Fruit fly (Drosophila melanogaster) whole organism, embryonic: Measurements from ENCODE around the gene Mrgn1.

Experiments used
- Adf1 ChIP-seq: fragments of 200-800 bp; sonication (Bioruptor generic); IDR thresholded peaks from 2 replicates; pipeline ENCODE4 v1.3.6; 2022; ENCODE audit warnings: missing biosample characterization, missing genetic modification characterization
- BtbVII ChIP-seq: fragments of 200-800 bp; sonication (Bioruptor generic); optimal IDR thresholded peaks from 3 replicates; lab custom pipeline; 2017; ENCODE audit warnings: missing biosample characterization, mild to moderate bottlenecking, missing genetic modification characterization
- CG10321 ChIP-seq: fragments of 200-800 bp; sonication (Bioruptor generic); IDR thresholded peaks from 2 replicates; pipeline ENCODE4 v1.3.6; 2022; ENCODE audit warnings: missing biosample characterization, missing genetic modification characterization
- CG10654 ChIP-seq: fragments of 200-800 bp; sonication (Bioruptor generic); optimal IDR thresholded peaks from 2 replicates; lab custom pipeline; 2016; ENCODE audit warnings: missing biosample characterization, missing genetic modification characterization
- CG11695 ChIP-seq: fragments of 200-800 bp; sonication (Bioruptor generic); IDR thresholded peaks from 3 replicates; pipeline ENCODE4 v1.3.6; 2022; ENCODE audit warnings: missing biosample characterization, missing genetic modification characterization
- CG11696 ChIP-seq: fragments of 200-800 bp; sonication (Bioruptor generic); IDR thresholded peaks from 2 replicates; pipeline ENCODE4 v1.3.6; 2022; ENCODE audit warnings: missing biosample characterization, missing genetic modification characterization
- CG12391 ChIP-seq: fragments of 200-800 bp; sonication (Bioruptor generic); optimal IDR thresholded peaks from 3 replicates; lab custom pipeline; 2018; ENCODE audit warnings: missing biosample characterization, mild to moderate bottlenecking, missing genetic modification characterization, moderate library complexity
- CG13624 ChIP-seq: fragments of 200-800 bp; sonication (Bioruptor generic); optimal IDR thresholded peaks from 2 replicates; lab custom pipeline; 2016; ENCODE audit warnings: missing biosample characterization, missing genetic modification characterization
- CG13894 ChIP-seq: fragments of 200-800 bp; sonication (Bioruptor generic); optimal IDR thresholded peaks from 3 replicates; lab custom pipeline; 2018; ENCODE audit warnings: missing biosample characterization, mild to moderate bottlenecking, missing genetic modification characterization, moderate library complexity
- CG14014 ChIP-seq: fragments of 200-800 bp; sonication (Bioruptor generic); IDR thresholded peaks from 2 replicates; pipeline ENCODE4 v1.3.6; 2022; ENCODE audit warnings: missing biosample characterization, missing genetic modification characterization
- CG15514 ChIP-seq: fragments of 200-800 bp; sonication (Bioruptor generic); optimal IDR thresholded peaks from 3 replicates; lab custom pipeline; 2017; ENCODE audit warnings: missing biosample characterization, missing genetic modification characterization, mild to moderate bottlenecking, moderate library complexity, missing genetic modification reagents
- CG18599 ChIP-seq: fragments of 200-800 bp; sonication (Bioruptor generic); optimal IDR thresholded peaks from 3 replicates; lab custom pipeline; 2017; ENCODE audit warnings: missing biosample characterization, missing genetic modification characterization, mild to moderate bottlenecking, moderate library complexity, missing genetic modification reagents
- CG18619 ChIP-seq: fragments of 200-800 bp; sonication (Bioruptor generic); optimal IDR thresholded peaks from 3 replicates; lab custom pipeline; 2017; ENCODE audit warnings: missing biosample characterization, mild to moderate bottlenecking, missing genetic modification characterization
- CG2120 ChIP-seq: fragments of 200-800 bp; sonication (Bioruptor generic); optimal IDR thresholded peaks from 3 replicates; lab custom pipeline; 2016; ENCODE audit warnings: missing biosample characterization, missing genetic modification characterization
- CG2678 ChIP-seq: fragments of 200-800 bp; sonication (Bioruptor generic); optimal IDR thresholded peaks from 3 replicates; lab custom pipeline; 2019; ENCODE audit warnings: missing biosample characterization, mild to moderate bottlenecking, missing genetic modification characterization, moderate library complexity
- CG32532 ChIP-seq: fragments of 200-800 bp; sonication (Bioruptor generic); IDR thresholded peaks from 2 replicates; pipeline ENCODE4 v1.3.6; 2022; ENCODE audit warnings: missing biosample characterization, missing genetic modification characterization
- CG4360 ChIP-seq: fragments of 200-800 bp; sonication (Bioruptor generic); IDR thresholded peaks from 2 replicates; pipeline ENCODE4 v1.3.6; 2022; ENCODE audit warnings: missing biosample characterization, missing genetic modification characterization
- CG6272 ChIP-seq: fragments of 200-800 bp; sonication (Bioruptor generic); IDR thresholded peaks from 2 replicates; pipeline ENCODE4 v1.3.6; 2022; ENCODE audit warnings: missing biosample characterization, missing genetic modification characterization
- CG7357 ChIP-seq: fragments of 200-800 bp; sonication (Bioruptor generic); IDR thresholded peaks from 3 replicates; pipeline ENCODE4 v1.3.6; 2022; ENCODE audit warnings: missing biosample characterization, missing genetic modification characterization
- CG7839 ChIP-seq: fragments of 200-800 bp; sonication (Bioruptor generic); optimal IDR thresholded peaks from 3 replicates; lab custom pipeline; 2018; ENCODE audit warnings: missing biosample characterization, mild to moderate bottlenecking, missing genetic modification characterization, moderate library complexity
- CG8290 ChIP-seq, 3 experiments: fragments of 200-800 bp; sonication (Bioruptor generic); optimal IDR thresholded peaks; 2 replicates each; lab custom pipeline; 2016 to 2019; ENCODE audit warnings: missing biosample characterization in 3 of 3, missing genetic modification characterization in 3 of 3, mild to moderate bottlenecking in 2 of 3, moderate library complexity in 1 of 3
- Chrac-16 ChIP-seq: fragments of 200-800 bp; sonication (Bioruptor generic); optimal IDR thresholded peaks from 3 replicates; lab custom pipeline; 2016; ENCODE audit warnings: missing biosample characterization, missing genetic modification characterization
- ERR ChIP-seq: fragments of 200-800 bp; sonication (Bioruptor generic); optimal IDR thresholded peaks from 2 replicates; lab custom pipeline; 2016; ENCODE audit warnings: missing biosample characterization, missing genetic modification characterization
- Fer1 ChIP-seq: fragments of 200-800 bp; sonication (Bioruptor generic); optimal IDR thresholded peaks from 2 replicates; lab custom pipeline; 2017; ENCODE audit warnings: missing biosample characterization, mild to moderate bottlenecking, missing genetic modification characterization
- Gsc ChIP-seq: fragments of 200-800 bp; sonication (Bioruptor generic); IDR thresholded peaks from 2 replicates; pipeline ENCODE4 v1.3.6; 2022; ENCODE audit warnings: missing biosample characterization, missing genetic modification characterization
- HLHmδ ChIP-seq: fragments of 200-800 bp; sonication (Bioruptor generic); optimal IDR thresholded peaks from 2 replicates; lab custom pipeline; 2018; ENCODE audit warnings: missing biosample characterization, mild to moderate bottlenecking, missing genetic modification characterization, moderate library complexity
- Hmr ChIP-seq: fragments of 200-800 bp; sonication (Bioruptor generic); optimal IDR thresholded peaks from 3 replicates; lab custom pipeline; 2017; ENCODE audit warnings: mild to moderate bottlenecking, missing biosample characterization, missing genetic modification reagents, missing genetic modification characterization
- Hr51 ChIP-seq, 2 experiments: fragments of 200-800 bp; sonication (Bioruptor generic); optimal IDR thresholded peaks; 2 replicates in 1 of 2; 3 replicates in 1 of 2; lab custom pipeline; 2016 to 2018; ENCODE audit warnings: missing biosample characterization in 2 of 2, missing genetic modification characterization in 2 of 2, mild to moderate bottlenecking in 1 of 2, moderate library complexity in 1 of 2
- Med ChIP-seq: fragments of 200-800 bp; sonication (Bioruptor generic); peaks from one replicate; lab custom pipeline; 2016; ENCODE audit warnings: missing biosample characterization, missing genetic modification characterization, mild to moderate bottlenecking, inconsistent platforms, moderate library complexity
- Meics ChIP-seq: fragments of 200-800 bp; sonication (Bioruptor generic); optimal IDR thresholded peaks from 2 replicates; lab custom pipeline; 2017; ENCODE audit warnings: missing biosample characterization, mild to moderate bottlenecking, missing genetic modification characterization
- Sox100B ChIP-seq: fragments of 200-800 bp; sonication (Bioruptor generic); optimal IDR thresholded peaks from 3 replicates; lab custom pipeline; 2018; ENCODE audit warnings: missing biosample characterization, mild to moderate bottlenecking, missing genetic modification characterization
- abd-A ChIP-seq: fragments of 200-800 bp; sonication (Bioruptor generic); optimal IDR thresholded peaks from 3 replicates; lab custom pipeline; 2019; ENCODE audit warnings: missing biosample characterization, mild to moderate bottlenecking, missing genetic modification characterization, moderate library complexity
- exex ChIP-seq: fragments of 200-800 bp; sonication (Bioruptor generic); optimal IDR thresholded peaks from 4 replicates; lab custom pipeline; 2018; ENCODE audit warnings: missing biosample characterization, mild to moderate bottlenecking, missing genetic modification characterization, moderate library complexity
- ftz-f1 ChIP-seq: fragments of 200-800 bp; sonication (Bioruptor generic); optimal IDR thresholded peaks from 2 replicates; lab custom pipeline; 2016; ENCODE audit warnings: missing biosample characterization, missing genetic modification characterization
- gem ChIP-seq: fragments of 200-800 bp; sonication (Bioruptor generic); optimal IDR thresholded peaks from 2 replicates; lab custom pipeline; 2019; ENCODE audit warnings: missing biosample characterization, mild to moderate bottlenecking, missing genetic modification characterization, moderate library complexity
- hkb ChIP-seq, 2 experiments: fragments of 200-800 bp in 1 of 2; fragments of >200 bp in 1 of 2; sonication (Bioruptor generic) in 1 of 2; IDR thresholded peaks in 1 of 2; optimal IDR thresholded peaks in 1 of 2; 2 replicates each; pipeline versions ENCODE4 v1.3.6 to Lab custom; 2017 to 2022; ENCODE audit warnings: missing biosample characterization in 1 of 2, missing genetic modification characterization in 1 of 2
- lab ChIP-seq: fragments of 200-800 bp; sonication (Bioruptor generic); optimal IDR thresholded peaks from 3 replicates; lab custom pipeline; 2017; ENCODE audit warnings: missing biosample characterization, missing genetic modification characterization, mild to moderate bottlenecking, moderate library complexity, missing genetic modification reagents
- lilli ChIP-seq: fragments of 200-800 bp; sonication (Bioruptor generic); optimal IDR thresholded peaks from 3 replicates; lab custom pipeline; 2016; ENCODE audit warnings: missing biosample characterization, missing genetic modification characterization
- nau ChIP-seq: fragments of 200-800 bp; sonication (Bioruptor generic); optimal IDR thresholded peaks from 3 replicates; lab custom pipeline; 2017; ENCODE audit warnings: missing biosample characterization, mild to moderate bottlenecking, missing genetic modification characterization, missing genetic modification reagents
- row ChIP-seq: fragments of 200-800 bp; sonication (Bioruptor generic); IDR thresholded peaks from 3 replicates; pipeline ENCODE4 v1.3.6; 2022; ENCODE audit warnings: missing biosample characterization, missing genetic modification characterization
- scrt ChIP-seq: fragments of 200-800 bp; sonication (Bioruptor generic); optimal IDR thresholded peaks from 2 replicates; lab custom pipeline; 2018; ENCODE audit warnings: missing biosample characterization, mild to moderate bottlenecking, missing genetic modification characterization, moderate library complexity
- sens ChIP-seq: fragments of 200-800 bp; sonication (Bioruptor generic); peaks from one replicate; lab custom pipeline; 2016; ENCODE audit warnings: missing biosample characterization, missing genetic modification characterization
- seq ChIP-seq: fragments of 200-800 bp; sonication (Bioruptor generic); IDR thresholded peaks from 2 replicates; pipeline ENCODE4 v1.3.6; 2022; ENCODE audit warnings: missing biosample characterization, missing genetic modification characterization
- tap ChIP-seq: fragments of 200-800 bp; optimal IDR thresholded peaks from 3 replicates; lab custom pipeline; 2019; ENCODE audit warnings: missing biosample characterization, mild to moderate bottlenecking, missing genetic modification characterization, moderate library complexity
- zfh1 ChIP-seq: fragments of 200-800 bp; sonication (Bioruptor generic); IDR thresholded peaks from 3 replicates; pipeline ENCODE4 v1.3.6; 2022; ENCODE audit warnings: missing biosample characterization, missing genetic modification characterization

The Mrgn1 gene

DNA sequence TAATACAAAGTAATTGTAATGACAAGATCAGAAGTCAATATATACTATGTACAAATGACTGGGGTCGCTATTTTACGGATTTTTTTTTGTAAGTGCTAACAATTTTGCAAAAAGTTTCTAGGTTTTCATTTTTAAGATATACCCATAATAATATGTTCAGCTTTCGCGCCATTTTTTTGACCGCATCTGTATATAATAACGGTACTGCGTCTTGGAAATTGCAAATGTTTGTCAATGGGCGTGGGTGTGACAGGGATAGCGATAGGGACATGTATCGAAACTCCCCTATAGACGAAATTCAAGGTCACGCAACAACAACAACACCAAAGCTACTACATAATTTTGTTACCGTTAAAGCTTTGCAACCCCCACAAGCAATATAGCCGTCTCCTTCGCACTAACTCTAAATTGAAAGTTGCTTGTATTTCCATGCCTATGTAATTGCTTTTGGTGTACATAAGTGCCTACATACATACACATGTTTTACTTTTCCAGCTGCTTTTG lies 30.8 kb upstream of the Mrgn1 start:
- TF ChIP-seq gem (tag; lab: Kevin White, UChicago) = peak; percentile 2
- peak; percentile 4 for TF ChIP-seq scrt (GFP tag; lab: Kevin White, UChicago)
- peak; percentile 50 for TF ChIP-seq Med (GFP tag; lab: Kevin White, UChicago)
- peak; percentile 14 for TF ChIP-seq CG2678 (tag; lab: Kevin White, UChicago)
- peak; percentile 15 for TF ChIP-seq CG18599 (GFP tag; lab: Kevin White, UChicago)
- TF ChIP-seq ERR = peak; percentile 74
- peak; percentile 3 for TF ChIP-seq exex (tag; lab: Kevin White, UChicago)
- TF ChIP-seq CG6272 (GFP tag; lab: Robert Waterston, UW) = no peak
- 0 out of 2 replicates have a peak, but pooled peaks have one; percentile 25 for TF ChIP-seq CG14014
- TF ChIP-seq Chrac-16 (GFP tag; lab: Kevin White, UChicago) = no peak
- peak; percentile 29 for TF ChIP-seq lilli (GFP tag; lab: Kevin White, UChicago)
- no peak for TF ChIP-seq tap
- TF ChIP-seq CG11695 = 0 out of 3 replicates have a peak, but pooled peaks have one; percentile 12
- TF ChIP-seq CG2120 (GFP tag; lab: Kevin White, UChicago) = peak; percentile 47
- TF ChIP-seq CG7357 (GFP tag; lab: Robert Waterston, UW) = no peak
- TF ChIP-seq CG7839 (tag; lab: Kevin White, UChicago) = peak; percentile 4
- TF ChIP-seq zfh1 (GFP tag; lab: Robert Waterston, UW) = 0 out of 3 replicates have a peak, but pooled peaks have one; percentile 9
- TF ChIP-seq CG18619 (GFP tag; lab: Kevin White, UChicago) = peak; percentile 6
- peak; percentile 58 for TF ChIP-seq seq
- TF ChIP-seq Meics (GFP tag; lab: Kevin White, UChicago) = peak; percentile 38
- TF ChIP-seq ftz-f1 = peak; percentile 50
- TF ChIP-seq abd-A = peak; percentile 71
- TF ChIP-seq HLHmδ = no peak
- peak in 1 of 2 experiments; percentile 0 for TF ChIP-seq Hr51 (GFP tag; optimal IDR thresholded peaks at IDR 0.05; lab: Kevin White, UChicago)
- TF ChIP-seq Sox100B (GFP tag; lab: Kevin White, UChicago) = no peak
- TF ChIP-seq CG10321 (GFP tag; lab: Robert Waterston, UW) = peak; percentile 90
- no peak for TF ChIP-seq CG8290 (GFP tag; optimal IDR thresholded peaks at IDR 0.05; lab: Kevin White, UChicago)
- peak in 1 of 2 experiments; percentile 3 for TF ChIP-seq CG8290 (tag; optimal IDR thresholded peaks at IDR 0.05; lab: Kevin White, UChicago)
- TF ChIP-seq CG4360 (GFP tag; lab: Robert Waterston, UW) = peak; percentile 81
- TF ChIP-seq CG15514 (GFP tag; lab: Kevin White, UChicago) = peak; percentile 32
- peak; percentile 4 for TF ChIP-seq CG13894 (tag; lab: Kevin White, UChicago)
- TF ChIP-seq nau (GFP tag; lab: Kevin White, UChicago) = no peak
- no peak for TF ChIP-seq Adf1 (GFP tag; lab: Robert Waterston, UW)
- peak; percentile 32 for TF ChIP-seq BtbVII
- no peak for TF ChIP-seq Gsc
- TF ChIP-seq hkb (optimal IDR thresholded peaks at IDR 0.05; lab: Kevin White, UChicago) = no peak
- 0 out of 2 replicates have a peak, but pooled peaks have one; percentile 11 for TF ChIP-seq hkb (GFP tag; IDR thresholded peaks at IDR 0.05; lab: Robert Waterston, UW)
- TF ChIP-seq sens (GFP tag; lab: Kevin White, UChicago) = peak; percentile 9
- TF ChIP-seq lab (GFP tag; lab: Kevin White, UChicago) = peak; percentile 15
- TF ChIP-seq CG13624 (GFP tag; lab: Kevin White, UChicago) = peak; percentile 82
- TF ChIP-seq CG10654 = no peak
- TF ChIP-seq Hmr (GFP tag; lab: Kevin White, UChicago) = peak; percentile 22
- peak; percentile 55; the same call in 1 of the 2 replicates for TF ChIP-seq CG11696
- TF ChIP-seq row (GFP tag; lab: Robert Waterston, UW) = 0 out of 3 replicates have a peak, but pooled peaks have one; percentile 18
- TF ChIP-seq CG32532 (GFP tag; lab: Robert Waterston, UW) = peak; percentile 25; the same call in 1 of the 2 replicates
- peak; percentile 19 for TF ChIP-seq Fer1
- peak; percentile 10 for TF ChIP-seq CG12391 (tag; lab: Kevin White, UChicago)
